Worm (Caenorhabditis elegans): Measurements from ENCODE around the gene Y54E2A.8.

Y54E2A.8 gene

ce11 chrII:14794935-14795454 lies 16.9 kb downstream of the Y54E2A.8 start, which contains the start of gene eif-3.B (continued):
- TF ChIP-seq nfya-1 (tag; optimal IDR thresholded peaks at IDR 0.05) = peak; percentile 83
- TF ChIP-seq fkh-10 (GFP tag; optimal IDR thresholded peaks at IDR 0.05) = no peak
- TF ChIP-seq Y22D7AL.16 (tag; optimal IDR thresholded peaks at IDR 0.05) = no peak
- peak; percentile 81 for TF ChIP-seq dve-1 (tag; optimal IDR thresholded peaks at IDR 0.05)
- no peak for TF ChIP-seq elt-4 (tag; optimal IDR thresholded peaks at IDR 0.05)
- peak; percentile 97 for TF ChIP-seq C08G9.2 (tag; optimal IDR thresholded peaks at IDR 0.05)
- no peak for TF ChIP-seq K02D7.2 (tag; optimal IDR thresholded peaks at IDR 0.05)
- TF ChIP-seq fax-1 (tag; optimal IDR thresholded peaks at IDR 0.05) = peak; percentile 66
- TF ChIP-seq ztf-16 (tag; optimal IDR thresholded peaks at IDR 0.05) = peak; percentile 5
- TF ChIP-seq pax-1 (tag; optimal IDR thresholded peaks at IDR 0.05) = peak; percentile 76
- peak; percentile 56 for TF ChIP-seq unc-86 (tag; optimal IDR thresholded peaks at IDR 0.05)
- peak; percentile 84 for TF ChIP-seq mec-3 (tag; optimal IDR thresholded peaks at IDR 0.05; ENCODE audit: borderline replicate concordance)
- no peak for TF ChIP-seq ceh-19 (GFP tag; optimal IDR thresholded peaks at IDR 0.05)
- no peak for TF ChIP-seq ama-1 (optimal IDR thresholded peaks at IDR 0.05)
- TF ChIP-seq ceh-34 (tag; optimal IDR thresholded peaks at IDR 0.05) = peak; percentile 84
- peak; percentile 93 for TF ChIP-seq unc-42 (tag; optimal IDR thresholded peaks at IDR 0.05)
- peak; percentile 35 for TF ChIP-seq K09A11.1 (tag; optimal IDR thresholded peaks at IDR 0.05; ENCODE audit: insufficient read depth)

ce11 chrII:14798047-14798522 lies 19.9 kb downstream of the Y54E2A.8 start, which contains the start of gene tbc-20:
Gene tbc-20 (plus strand): TSS chrII:14798472.
- TF ChIP-seq F13H6.1 (tag; optimal IDR thresholded peaks at IDR 0.05) (no peak), gmeb-2 (tag; optimal IDR thresholded peaks at IDR 0.05) (no peak), K09A11.1 (tag; optimal IDR thresholded peaks at IDR 0.05; ENCODE audit: insufficient read depth) (peak; percentile 4), ama-1 (optimal IDR thresholded peaks at IDR 0.05) (no peak), tbx-2 (tag; optimal IDR thresholded peaks at IDR 0.05) (no peak), zip-5 (tag; optimal IDR thresholded peaks at IDR 0.05) (no peak), C08G9.2 (tag; optimal IDR thresholded peaks at IDR 0.05) (no peak)

ce11 chrII:14799367-14799766 lies 21.2 kb downstream of the Y54E2A.8 start:
- TF ChIP-seq pqm-1 (tag; optimal IDR thresholded peaks at IDR 0.05) (no peak), ceh-30 (tag; optimal IDR thresholded peaks at IDR 0.05) (no peak), elt-4 (tag; optimal IDR thresholded peaks at IDR 0.05) (no peak)

- TF ChIP-seq unc-3 (GFP tag; conservative IDR thresholded peaks at IDR 0.05) (0 out of 2 replicates have a peak, but pooled peaks have one; percentile 17), unc-3 (tag; optimal IDR thresholded peaks at IDR 0.05) (no peak), fkh-6 (tag; optimal IDR thresholded peaks at IDR 0.05) (no peak)
Observed at ce11 chrII:14801086-14801531, 23.0 kb downstream of the Y54E2A.8 start.

- TF ChIP-seq T23F11.4 (GFP tag; optimal IDR thresholded peaks at IDR 0.05) (peak; percentile 85), pqm-1 (tag; optimal IDR thresholded peaks at IDR 0.05) (peak; percentile 31), gmeb-2 (tag; optimal IDR thresholded peaks at IDR 0.05) (peak; percentile 79), npax-4 (tag; optimal IDR thresholded peaks at IDR 0.05) (peak; percentile 75), ceh-30 (tag; optimal IDR thresholded peaks at IDR 0.05) (peak; percentile 32), ceh-9 (tag; optimal IDR thresholded peaks at IDR 0.05) (peak; percentile 69), C08G9.2 (tag; optimal IDR thresholded peaks at IDR 0.05) (peak; percentile 76), hlh-8 (tag; optimal IDR thresholded peaks at IDR 0.05) (peak; percentile 63), che-1 (tag; optimal IDR thresholded peaks at IDR 0.05) (peak; percentile 94), pat-9 (tag; optimal IDR thresholded peaks at IDR 0.05) (peak; percentile 88), ceh-24 (tag; optimal IDR thresholded peaks at IDR 0.05) (peak; percentile 71), ztf-16 (tag; optimal IDR thresholded peaks at IDR 0.05) (peak; percentile 94), ref-2 (tag; optimal IDR thresholded peaks at IDR 0.05) (peak; percentile 95), nhr-11 (tag; optimal IDR thresholded peaks at IDR 0.05) (no peak), ceh-34 (tag; optimal IDR thresholded peaks at IDR 0.05) (peak; percentile 96), F13H6.1 (tag; optimal IDR thresholded peaks at IDR 0.05) (peak; percentile 87), hlh-13 (GFP tag; optimal IDR thresholded peaks at IDR 0.05) (peak; percentile 85), ttx-3 (tag; optimal IDR thresholded peaks at IDR 0.05) (peak; percentile 84), dve-1 (tag; optimal IDR thresholded peaks at IDR 0.05) (peak; percentile 79), ets-4 (tag; optimal IDR thresholded peaks at IDR 0.05) (peak; percentile 31), fkh-6 (tag; optimal IDR thresholded peaks at IDR 0.05) (peak; percentile 86), C38D4.7 (GFP tag; optimal IDR thresholded peaks at IDR 0.05) (peak; percentile 93), mec-3 (tag; optimal IDR thresholded peaks at IDR 0.05; ENCODE audit: borderline replicate concordance) (peak; percentile 90), zip-5 (tag; optimal IDR thresholded peaks at IDR 0.05) (peak; percentile 71), odd-2 (tag; optimal IDR thresholded peaks at IDR 0.05) (peak; percentile 61), K09A11.1 (tag; optimal IDR thresholded peaks at IDR 0.05; ENCODE audit: insufficient read depth) (peak; percentile 66), ceh-6 (GFP tag; optimal IDR thresholded peaks at IDR 0.05) (peak; percentile 89)
Observed at ce11 chrII:14804259-14804899, 26.2 kb downstream of the Y54E2A.8 start, which contains the start of gene W01D2.3. Gene W01D2.3 (minus strand): TSS chrII:14804309.

Measured in whole organism, late embryonic.